Worm (Caenorhabditis elegans): Measurements from ENCODE around the gene fipr-25.

fipr-25 gene

ce11 chrV:1986954-1987353 lies 29.7 kb downstream of the fipr-25 start, which contains the start of gene T08B1.1:
Gene T08B1.1 (minus strand): TSS chrV:1987045.
- TF ChIP-seq fos-1 (tag; optimal IDR thresholded peaks at IDR 0.05) (peak; percentile 55), crh-2 (tag; optimal IDR thresholded peaks at IDR 0.05) (peak; percentile 27), blmp-1 (tag; optimal IDR thresholded peaks at IDR 0.05; ENCODE audit: insufficient read depth) (no peak)

- TF ChIP-seq fos-1 (tag; optimal IDR thresholded peaks at IDR 0.05) (peak; percentile 58), crh-2 (tag; optimal IDR thresholded peaks at IDR 0.05) (peak; percentile 49), skn-1 (tag; optimal IDR thresholded peaks at IDR 0.05) (peak; percentile 6), sma-9 (GFP tag; optimal IDR thresholded peaks at IDR 0.05) (no peak), sma-9 (tag; optimal IDR thresholded peaks at IDR 0.05) (no peak), unc-62 (GFP tag; optimal IDR thresholded peaks at IDR 0.05) (no peak), ztf-11 (tag; optimal IDR thresholded peaks at IDR 0.05) (no peak)
Observed at ce11 chrV:1989220-1989619, 32.0 kb downstream of the fipr-25 start.

ce11 chrV:1991381-1991780 lies 34.2 kb downstream of the fipr-25 start:
- TF ChIP-seq unc-55 (GFP tag; optimal IDR thresholded peaks at IDR 0.05) (no peak), dmd-4 (tag; optimal IDR thresholded peaks at IDR 0.05) (no peak), nhr-21 (tag; optimal IDR thresholded peaks at IDR 0.05) (no peak)

ce11 chrV:1992515-1992968 lies 35.3 kb downstream of the fipr-25 start, which contains the start of gene tnt-4:
Gene tnt-4 (minus strand): TSS chrV:1992918.
- TF ChIP-seq unc-55 (GFP tag; optimal IDR thresholded peaks at IDR 0.05): no peak
- no peak for TF ChIP-seq sma-3 (GFP tag; optimal IDR thresholded peaks at IDR 0.05)
- TF ChIP-seq mab-5 (tag; optimal IDR thresholded peaks at IDR 0.05): no peak
- TF ChIP-seq ztf-4 (tag; optimal IDR thresholded peaks at IDR 0.05): no peak
- TF ChIP-seq sem-4 (tag; optimal IDR thresholded peaks at IDR 0.05): no peak
- TF ChIP-seq lin-39 (tag; optimal IDR thresholded peaks at IDR 0.05): no peak
- TF ChIP-seq ama-1 (optimal IDR thresholded peaks at IDR 0.05): no peak
- TF ChIP-seq mbf-1 (tag; optimal IDR thresholded peaks at IDR 0.05): no peak
- no peak for TF ChIP-seq gmeb-1 (tag; optimal IDR thresholded peaks at IDR 0.05)

ce11 chrV:1998358-1998757 lies 41.1 kb downstream of the fipr-25 start:
- TF ChIP-seq sma-9 (GFP tag; optimal IDR thresholded peaks at IDR 0.05): peak; percentile 6
- TF ChIP-seq sma-9 (tag; optimal IDR thresholded peaks at IDR 0.05): no peak
- no peak for TF ChIP-seq egl-27 (tag; optimal IDR thresholded peaks at IDR 0.05)
- no peak for TF ChIP-seq lin-39 (tag; optimal IDR thresholded peaks at IDR 0.05)

- TF ChIP-seq sma-9 (GFP tag; optimal IDR thresholded peaks at IDR 0.05) (peak; percentile 34), sma-9 (tag; optimal IDR thresholded peaks at IDR 0.05) (no peak), fos-1 (tag; optimal IDR thresholded peaks at IDR 0.05) (no peak), crh-2 (tag; optimal IDR thresholded peaks at IDR 0.05) (peak; percentile 2)
Observed at ce11 chrV:1999531-2000094, 42.4 kb downstream of the fipr-25 start, which contains the start of gene alh-5. Gene alh-5 (minus strand): TSS chrV:1999581.

- TF ChIP-seq nhr-21 (tag; optimal IDR thresholded peaks at IDR 0.05): no peak
- no peak for TF ChIP-seq ama-1 (optimal IDR thresholded peaks at IDR 0.05)
- TF ChIP-seq nhr-12 (tag; optimal IDR thresholded peaks at IDR 0.05): no peak
- TF ChIP-seq gmeb-1 (tag; optimal IDR thresholded peaks at IDR 0.05): no peak
- no peak for TF ChIP-seq Y55F3AM.14 (GFP tag; optimal IDR thresholded peaks at IDR 0.05)
- TF ChIP-seq elt-3 (tag; optimal IDR thresholded peaks at IDR 0.05): no peak
- no peak for TF ChIP-seq mab-5 (tag; optimal IDR thresholded peaks at IDR 0.05)
- TF ChIP-seq fos-1 (tag; optimal IDR thresholded peaks at IDR 0.05): no peak
- no peak for TF ChIP-seq lin-13 (GFP tag; optimal IDR thresholded peaks at IDR 0.05)
- no peak for TF ChIP-seq dmd-4 (tag; optimal IDR thresholded peaks at IDR 0.05)
- no peak for TF ChIP-seq skn-1 (tag; optimal IDR thresholded peaks at IDR 0.05)
- no peak for TF ChIP-seq nhr-6 (tag; optimal IDR thresholded peaks at IDR 0.05)
- TF ChIP-seq aly-2 (tag; optimal IDR thresholded peaks at IDR 0.05): no peak
- no peak for TF ChIP-seq unc-55 (GFP tag; optimal IDR thresholded peaks at IDR 0.05)
- no peak for TF ChIP-seq ztf-1 (GFP tag; conservative IDR thresholded peaks at IDR 0.05)
- no peak for TF ChIP-seq unc-62 (GFP tag; optimal IDR thresholded peaks at IDR 0.05)
- no peak for TF ChIP-seq nhr-77 (tag; optimal IDR thresholded peaks at IDR 0.05)
- no peak for TF ChIP-seq R02D3.7 (tag; optimal IDR thresholded peaks at IDR 0.05)
- no peak for TF ChIP-seq zag-1 (tag; optimal IDR thresholded peaks at IDR 0.05)
- no peak for TF ChIP-seq ceh-16 (tag; optimal IDR thresholded peaks at IDR 0.05)
Observed at ce11 chrV:2004229-2004628, 47.0 kb downstream of the fipr-25 start, which contains the start of gene clec-206. Gene clec-206 (minus strand): TSS chrV:2004329.
